Worm (Caenorhabditis elegans): ENCODE results near the gene parg-1.

Gene parg-1

ce11 chrIV:8737787-8738186 lies 8.3 kb upstream of the parg-1 start, which contains the start of gene F21D5.4:
Gene F21D5.4, plus strand, starts transcription at chrIV:8738087.
- TF ChIP-seq W03F9.2 (tag; optimal IDR thresholded peaks at IDR 0.05) = no peak
- no peak for TF ChIP-seq dao-5 (tag; optimal IDR thresholded peaks at IDR 0.05)

DNA sequence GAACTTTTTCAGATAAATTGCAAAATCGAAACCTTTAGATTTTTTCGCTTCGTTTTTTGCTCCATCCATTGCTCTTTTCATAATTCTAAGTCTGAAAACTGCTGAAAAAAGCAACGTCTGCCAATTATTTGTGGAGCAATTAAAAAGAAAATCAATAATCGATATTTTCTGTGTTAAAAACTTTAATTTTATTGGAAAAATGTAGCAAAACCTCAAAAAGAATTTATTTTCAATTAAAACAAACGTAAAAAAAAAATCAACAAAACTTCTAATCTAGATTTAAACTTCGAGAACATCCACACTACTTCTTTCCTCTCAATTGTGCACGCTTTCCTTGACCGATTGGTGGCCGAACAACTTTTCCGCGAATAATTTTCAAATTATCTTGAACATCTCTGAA lies 6.8 kb upstream of the parg-1 start, which contains the start of gene F21D5.5:
F21D5.5 (minus strand) TSS at position 101 of the 400 bp plus-strand sequence.
- TF ChIP-seq him-1 (tag; optimal IDR thresholded peaks at IDR 0.05) (no peak), dao-5 (tag; optimal IDR thresholded peaks at IDR 0.05) (no peak), W03F9.2 (tag; optimal IDR thresholded peaks at IDR 0.05) (no peak)

- TF ChIP-seq him-1 (tag; optimal IDR thresholded peaks at IDR 0.05) = no peak
- TF ChIP-seq dao-5 (tag; optimal IDR thresholded peaks at IDR 0.05) = no peak
- TF ChIP-seq W03F9.2 (tag; optimal IDR thresholded peaks at IDR 0.05) = no peak
Measured at ce11 chrIV:8739926-8740325, 6.1 kb upstream of the parg-1 start, which contains the start of gene mrps-33. Gene mrps-33, minus strand, starts transcription at chrIV:8740026.

DNA sequence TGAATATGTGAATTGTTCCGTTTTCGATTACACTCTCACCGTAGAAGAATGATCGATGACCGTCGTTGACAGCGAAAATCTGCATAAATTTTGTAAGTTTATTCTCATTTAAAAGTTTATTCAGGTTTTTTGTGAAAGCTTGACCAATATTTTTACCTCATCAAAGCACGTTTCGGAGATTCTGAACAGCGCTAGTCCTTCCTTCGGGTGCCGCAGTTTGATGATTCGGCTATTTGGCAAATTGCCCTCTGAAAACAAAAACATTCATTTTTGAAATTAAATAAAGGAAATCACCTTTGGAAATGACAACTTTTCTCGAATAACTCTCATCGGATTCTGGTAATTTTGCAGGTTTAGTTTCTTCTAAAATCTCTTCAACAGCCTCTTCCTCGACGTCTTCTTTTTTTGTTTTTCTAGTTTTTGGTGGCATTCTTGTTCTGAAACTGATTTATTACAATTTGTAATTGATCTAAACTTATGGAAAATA lies 5.1 kb upstream of the parg-1 start, which contains the start of gene F21D5.6:
F21D5.6 (minus strand) TSS at position 437 of the 487 bp plus-strand sequence.
- no peak for TF ChIP-seq him-1 (tag; optimal IDR thresholded peaks at IDR 0.05)
- no peak for TF ChIP-seq dao-5 (tag; optimal IDR thresholded peaks at IDR 0.05)
- TF ChIP-seq W03F9.2 (tag; optimal IDR thresholded peaks at IDR 0.05) = no peak

ce11 chrIV:8743654-8744332 lies 2.3 kb upstream of the parg-1 start, which contains the start of gene F21D5.7:
Gene F21D5.7, minus strand, starts transcription at chrIV:8743704.
- TF ChIP-seq him-1 (tag; optimal IDR thresholded peaks at IDR 0.05) (no peak), W03F9.2 (tag; optimal IDR thresholded peaks at IDR 0.05) (peak; percentile 92)

DNA sequence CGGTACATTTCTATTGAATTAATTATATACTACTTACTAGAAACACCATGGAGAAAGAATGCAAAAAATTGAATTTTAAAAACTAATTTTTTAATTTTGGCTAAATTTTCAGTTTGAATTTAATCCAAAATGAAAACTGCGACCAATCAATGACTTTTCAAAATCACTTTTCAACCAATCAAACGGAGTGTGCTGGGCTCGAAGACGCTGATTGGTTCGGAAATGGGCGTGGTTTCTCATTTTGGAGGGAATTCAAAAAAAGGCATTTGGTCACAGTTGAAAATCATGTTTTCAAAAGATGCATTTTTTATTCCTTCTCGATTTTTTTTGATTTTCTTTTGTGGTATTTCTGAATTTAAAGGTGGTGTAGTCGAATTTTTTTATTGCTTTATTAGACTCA lies 2.9 kb downstream of the parg-1 start:
- no peak for TF ChIP-seq W03F9.2 (tag; optimal IDR thresholded peaks at IDR 0.05)
- no peak for TF ChIP-seq him-1 (tag; optimal IDR thresholded peaks at IDR 0.05)
- TF ChIP-seq dao-5 (tag; optimal IDR thresholded peaks at IDR 0.05) = no peak

- TF ChIP-seq dao-5 (tag; optimal IDR thresholded peaks at IDR 0.05) (no peak), him-1 (tag; optimal IDR thresholded peaks at IDR 0.05) (no peak), W03F9.2 (tag; optimal IDR thresholded peaks at IDR 0.05) (no peak)
Measured at ce11 chrIV:8752492-8752891, 6.4 kb downstream of the parg-1 start.

DNA sequence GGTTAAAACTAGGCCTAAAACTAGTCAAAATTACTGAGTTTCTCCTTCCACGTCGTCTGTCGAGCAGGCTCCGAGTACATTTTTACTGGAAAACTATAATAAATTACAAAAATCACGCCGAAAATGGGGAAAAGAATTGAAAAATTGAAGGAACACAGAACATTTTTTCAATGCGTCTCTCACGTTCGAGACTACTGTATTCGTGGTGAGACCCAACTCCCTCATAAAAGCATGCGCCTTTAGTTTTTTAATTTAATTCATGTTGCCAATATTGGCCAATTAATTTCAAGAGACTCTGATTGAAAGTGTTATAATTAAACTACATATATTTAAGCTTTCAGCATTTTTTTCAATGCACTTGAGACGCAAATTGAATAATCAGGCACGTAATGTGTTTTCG lies 8.1 kb downstream of the parg-1 start:
- TF ChIP-seq W03F9.2 (tag; optimal IDR thresholded peaks at IDR 0.05) (no peak), him-1 (tag; optimal IDR thresholded peaks at IDR 0.05) (no peak), dao-5 (tag; optimal IDR thresholded peaks at IDR 0.05) (no peak)

DNA sequence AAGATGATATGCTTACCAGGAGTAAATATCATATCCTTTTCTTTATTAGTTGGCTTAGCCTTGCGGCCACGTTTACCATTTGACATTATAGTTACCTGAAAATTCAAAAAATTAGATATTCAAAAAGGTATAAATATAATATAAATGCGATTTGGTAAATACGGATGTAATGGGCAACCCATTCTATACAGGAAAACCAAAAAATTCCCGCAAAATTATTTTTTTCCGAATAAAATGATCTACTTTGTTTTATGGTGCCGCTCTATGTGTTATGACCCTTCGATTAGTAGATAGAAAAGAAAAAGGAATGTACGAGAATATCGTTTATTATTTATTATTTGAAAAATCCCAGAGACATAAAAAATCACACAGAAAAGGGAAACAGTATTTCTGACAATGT lies 8.7 kb downstream of the parg-1 start, which contains the start of gene elli-1:
elli-1 (minus strand) TSS at position 101 of the 400 bp plus-strand sequence.
- TF ChIP-seq him-1 (tag; optimal IDR thresholded peaks at IDR 0.05) = no peak
- TF ChIP-seq W03F9.2 (tag; optimal IDR thresholded peaks at IDR 0.05) = no peak
- no peak for TF ChIP-seq dao-5 (tag; optimal IDR thresholded peaks at IDR 0.05)

ce11 chrIV:8757729-8758128 lies 11.7 kb downstream of the parg-1 start:
- no peak for TF ChIP-seq dao-5 (tag; optimal IDR thresholded peaks at IDR 0.05)
- TF ChIP-seq him-1 (tag; optimal IDR thresholded peaks at IDR 0.05) = no peak
- TF ChIP-seq W03F9.2 (tag; optimal IDR thresholded peaks at IDR 0.05) = no peak

DNA sequence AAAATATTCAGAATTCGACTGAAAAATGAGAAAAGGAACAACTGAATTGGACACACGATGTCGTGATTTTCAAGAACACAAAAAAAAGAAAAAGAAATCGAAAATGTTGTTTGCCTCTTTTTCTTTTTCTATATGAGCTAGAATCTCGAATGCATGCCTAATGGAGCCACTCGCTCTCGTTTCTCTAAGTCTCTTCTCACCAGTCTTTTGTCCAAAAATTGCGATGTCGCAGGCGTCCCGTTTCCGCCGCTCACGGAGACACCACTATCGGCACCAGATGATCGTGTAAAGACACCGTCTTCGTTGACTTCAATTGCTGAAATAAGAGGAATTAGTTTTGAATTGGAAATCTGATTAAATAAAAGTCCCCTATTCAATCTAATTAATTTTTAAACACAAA lies 12.6 kb downstream of the parg-1 start:
- TF ChIP-seq dao-5 (tag; optimal IDR thresholded peaks at IDR 0.05) (no peak), W03F9.2 (tag; optimal IDR thresholded peaks at IDR 0.05) (no peak), him-1 (tag; optimal IDR thresholded peaks at IDR 0.05) (no peak)

- TF ChIP-seq him-1 (tag; optimal IDR thresholded peaks at IDR 0.05) (no peak), dao-5 (tag; optimal IDR thresholded peaks at IDR 0.05) (no peak), W03F9.2 (tag; optimal IDR thresholded peaks at IDR 0.05) (no peak)
Measured at ce11 chrIV:8761896-8762295, 15.8 kb downstream of the parg-1 start, which contains the start of the genes F20C5.11 and klp-11. Gene F20C5.11, minus strand, starts transcription at chrIV:8761996. Gene klp-11, minus strand, starts transcription at chrIV:8762066.

DNA sequence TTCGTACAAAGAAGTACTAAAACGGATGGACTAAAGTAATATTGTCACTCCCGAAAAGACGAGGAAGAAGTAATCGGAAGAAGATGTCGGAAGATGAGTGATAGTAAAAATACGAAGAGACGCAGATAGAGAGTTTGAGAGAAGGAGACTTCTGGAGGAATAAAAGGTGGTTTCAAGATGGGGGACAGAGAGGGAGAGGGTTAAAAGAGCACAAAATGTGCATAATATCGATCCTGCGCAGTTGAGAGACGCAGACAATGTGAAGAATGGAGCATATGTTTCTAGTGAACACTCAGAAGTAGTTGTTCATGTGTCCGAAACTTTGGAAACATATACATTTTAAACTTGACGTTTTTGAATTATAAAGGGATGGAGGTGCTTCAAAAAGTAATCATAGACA lies 16.4 kb downstream of the parg-1 start:
- TF ChIP-seq dao-5 (tag; optimal IDR thresholded peaks at IDR 0.05) (no peak), W03F9.2 (tag; optimal IDR thresholded peaks at IDR 0.05) (no peak), him-1 (tag; optimal IDR thresholded peaks at IDR 0.05) (no peak)

ce11 chrIV:8764567-8764966 lies 18.5 kb downstream of the parg-1 start, which contains the start of gene cdc-50.B:
Gene cdc-50.B, plus strand, starts transcription at chrIV:8764867.
- TF ChIP-seq W03F9.2 (tag; optimal IDR thresholded peaks at IDR 0.05) (no peak), dao-5 (tag; optimal IDR thresholded peaks at IDR 0.05) (no peak), him-1 (tag; optimal IDR thresholded peaks at IDR 0.05) (no peak)

All from whole organism, L4/young adult.